Worm (Caenorhabditis elegans): ENCODE data around the gene sre-51.
A peak's percentile ranks its signal among the peaks of the same experiment; 100 is the strongest.

Gene sre-51

ce11 chrII:12263971-12264554 is 47.6 kb upstream of the sre-51 start, which contains the start of gene faxc-1 (continued):
- TF ChIP-seq hlh-17 (GFP tag; optimal IDR thresholded peaks at IDR 0.05; ENCODE audit: borderline replicate concordance): no peak
- no peak for TF ChIP-seq nhr-77 (tag; optimal IDR thresholded peaks at IDR 0.05)
- no peak for TF ChIP-seq nhr-237 (tag; optimal IDR thresholded peaks at IDR 0.05)
- no peak for TF ChIP-seq mab-9 (GFP tag; IDR thresholded peaks at IDR 0.05)
- TF ChIP-seq tlp-1 (tag; optimal IDR thresholded peaks at IDR 0.05): no peak
- TF ChIP-seq snpc-4 (tag; optimal IDR thresholded peaks at IDR 0.05): no peak
- no peak for TF ChIP-seq ztf-11 (tag; optimal IDR thresholded peaks at IDR 0.05)
- TF ChIP-seq snu-23 (GFP tag; optimal IDR thresholded peaks at IDR 0.05): peak; percentile 37
- peak; percentile 39 for TF ChIP-seq nhr-71 (tag; optimal IDR thresholded peaks at IDR 0.05)
- TF ChIP-seq ama-1 (optimal IDR thresholded peaks at IDR 0.05): no peak
- TF ChIP-seq blmp-1 (tag; optimal IDR thresholded peaks at IDR 0.05): peak; percentile 45
- no peak for TF ChIP-seq C16A3.4 (tag; optimal IDR thresholded peaks at IDR 0.05)
- TF ChIP-seq tbx-2 (tag; optimal IDR thresholded peaks at IDR 0.05): peak; percentile 42
- no peak for TF ChIP-seq efl-3 (GFP tag; optimal IDR thresholded peaks at IDR 0.05)
- no peak for TF ChIP-seq egl-13 (tag; optimal IDR thresholded peaks at IDR 0.05)
- TF ChIP-seq mdl-1 (tag; optimal IDR thresholded peaks at IDR 0.05): no peak
- no peak for TF ChIP-seq pqm-1 (tag; optimal IDR thresholded peaks at IDR 0.05)
- TF ChIP-seq elt-3 (tag; optimal IDR thresholded peaks at IDR 0.05): peak in 4 of 6 experiments; percentile 29 to 55 (median 48)
- TF ChIP-seq nhr-84 (tag; optimal IDR thresholded peaks at IDR 0.05): no peak
- no peak for TF ChIP-seq ceh-82 (tag; optimal IDR thresholded peaks at IDR 0.05)
- TF ChIP-seq fkh-4 (tag; optimal IDR thresholded peaks at IDR 0.05; ENCODE audit: borderline replicate concordance): no peak
- TF ChIP-seq ceh-63 (GFP tag; optimal IDR thresholded peaks at IDR 0.05): no peak
- TF ChIP-seq nhr-85 (tag): peak; percentile 93
- TF ChIP-seq nhr-20 (tag; optimal IDR thresholded peaks at IDR 0.05): peak; percentile 41
- TF ChIP-seq ces-1 (GFP tag; optimal IDR thresholded peaks at IDR 0.05): no peak
- no peak for TF ChIP-seq nhr-76 (tag; optimal IDR thresholded peaks at IDR 0.05)
- TF ChIP-seq hpl-2 (GFP tag; optimal IDR thresholded peaks at IDR 0.05): no peak
- TF ChIP-seq unc-98 (GFP tag; IDR thresholded peaks at IDR 0.05): no peak
- TF ChIP-seq elt-2 (tag; optimal IDR thresholded peaks at IDR 0.05): no peak
- peak; percentile 14; the same call in 1 of the 2 replicates for TF ChIP-seq nhr-19 (GFP tag; conservative IDR thresholded peaks at IDR 0.05)
- TF ChIP-seq hlh-4 (tag; optimal IDR thresholded peaks at IDR 0.05): no peak

ce11 chrII:12264847-12265246 is 46.8 kb upstream of the sre-51 start:
- TF ChIP-seq hpl-2 (GFP tag; optimal IDR thresholded peaks at IDR 0.05) (no peak), blmp-1 (tag; optimal IDR thresholded peaks at IDR 0.05) (no peak), C16A3.4 (tag; optimal IDR thresholded peaks at IDR 0.05) (no peak), efl-1 (optimal IDR thresholded peaks at IDR 0.05) (no peak), efl-1 (GFP tag; optimal IDR thresholded peaks at IDR 0.05 in 1 of 2) (no peak), ceh-82 (tag; optimal IDR thresholded peaks at IDR 0.05) (no peak), egl-13 (tag; optimal IDR thresholded peaks at IDR 0.05) (no peak), mep-1 (tag; optimal IDR thresholded peaks at IDR 0.05) (no peak), nhr-11 (tag; optimal IDR thresholded peaks at IDR 0.05) (no peak), snpc-4 (tag; optimal IDR thresholded peaks at IDR 0.05) (no peak), mef-2 (tag; optimal IDR thresholded peaks at IDR 0.05) (no peak), lin-39 (tag; optimal IDR thresholded peaks at IDR 0.05) (no peak)

ce11 chrII:12266145-12266544 is 45.5 kb upstream of the sre-51 start, which contains the start of gene tric-1B.1:
tric-1B.1 (minus strand) TSS chrII:12266245.
- TF ChIP-seq skn-1 (tag; optimal IDR thresholded peaks at IDR 0.05) (no peak), unc-86 (tag; optimal IDR thresholded peaks at IDR 0.05) (no peak), efl-1 (optimal IDR thresholded peaks at IDR 0.05) (no peak), efl-1 (GFP tag; optimal IDR thresholded peaks at IDR 0.05 in 1 of 2) (peak in 1 of 2 experiments; percentile 8), dsc-1 (tag; optimal IDR thresholded peaks at IDR 0.05) (no peak)

Measured in whole organism, L1 larva.